Fruit fly (Drosophila melanogaster) whole organism, embryonic: ENCODE results near the gene Sf3b6.

ENCODE experiments used
- Asciz ChIP-seq: fragments of 200-800 bp; sonication (Bioruptor generic); optimal IDR thresholded peaks from 2 replicates; lab custom pipeline; 2017; ENCODE audit warnings: missing biosample characterization, mild to moderate bottlenecking, missing genetic modification characterization, missing genetic modification reagents
- Awh ChIP-seq: fragments of 200-800 bp; sonication (Bioruptor generic); IDR thresholded peaks from 2 replicates; pipeline ENCODE4, ENCODE4 v1.3.6; 2022; ENCODE audit warnings: missing biosample characterization, missing genetic modification characterization
- Bgb ChIP-seq: fragments of 200-800 bp; sonication (Bioruptor generic); IDR thresholded peaks from 2 replicates; pipeline ENCODE4 v1.3.6; 2022; ENCODE audit warnings: missing biosample characterization, missing genetic modification characterization; ENCODE audit not compliant: partially characterized antibody
- CG12744 ChIP-seq: fragments of 200-800 bp; sonication (Bioruptor generic); optimal IDR thresholded peaks from 2 replicates; lab custom pipeline; 2016; ENCODE audit warnings: missing biosample characterization, missing genetic modification characterization
- CG13287 ChIP-seq: fragments of 200-800 bp; sonication (Bioruptor generic); IDR thresholded peaks from 2 replicates; pipeline ENCODE4 v1.3.6; 2022; ENCODE audit warnings: missing biosample characterization, missing genetic modification characterization; ENCODE audit not compliant: partially characterized antibody
- CG13894 ChIP-seq: fragments of 200-800 bp; sonication (Bioruptor generic); optimal IDR thresholded peaks from 3 replicates; lab custom pipeline; 2018; ENCODE audit warnings: missing biosample characterization, mild to moderate bottlenecking, missing genetic modification characterization, moderate library complexity
- CG14667 ChIP-seq: fragments of 200-800 bp; sonication (Bioruptor generic); IDR thresholded peaks from 2 replicates; pipeline ENCODE4 v1.3.6; 2022; ENCODE audit warnings: missing biosample characterization, missing genetic modification characterization
- CG14965 ChIP-seq: fragments of 200-800 bp; sonication (Bioruptor generic); optimal IDR thresholded peaks from 2 replicates; lab custom pipeline; 2016; ENCODE audit warnings: missing biosample characterization, missing genetic modification characterization, borderline replicate concordance
- CG16779 ChIP-seq: fragments of 200-800 bp; sonication (Bioruptor generic); IDR thresholded peaks from 2 replicates; pipeline ENCODE4 v1.3.6; 2022; ENCODE audit warnings: missing biosample characterization, missing genetic modification characterization
- CG16863 ChIP-seq: fragments of 200-800 bp; sonication (Bioruptor generic); optimal IDR thresholded peaks from 3 replicates; lab custom pipeline; 2016; ENCODE audit warnings: missing biosample characterization, missing genetic modification characterization
- CG17328 ChIP-seq: fragments of 200-800 bp; sonication (Bioruptor generic); IDR thresholded peaks from 2 replicates; pipeline ENCODE4 v1.3.6; 2022; ENCODE audit warnings: missing biosample characterization, missing genetic modification characterization
- CG17361 ChIP-seq: fragments of 200-800 bp; sonication (Bioruptor generic); IDR thresholded peaks from 3 replicates; pipeline ENCODE4 v1.3.6; 2022; ENCODE audit warnings: missing biosample characterization, missing genetic modification characterization
- CG1832 ChIP-seq: fragments of 200-800 bp; sonication (Bioruptor generic); optimal IDR thresholded peaks from 2 replicates; lab custom pipeline; 2017; ENCODE audit warnings: missing biosample characterization, mild to moderate bottlenecking, missing genetic modification characterization, inconsistent platforms
- CG18599 ChIP-seq: fragments of 200-800 bp; sonication (Bioruptor generic); optimal IDR thresholded peaks from 3 replicates; lab custom pipeline; 2017; ENCODE audit warnings: missing biosample characterization, missing genetic modification characterization, mild to moderate bottlenecking, moderate library complexity, missing genetic modification reagents
- CG2199 ChIP-seq: fragments of 200-800 bp; sonication (Bioruptor generic); IDR thresholded peaks from 3 replicates; pipeline ENCODE4 v1.3.6; 2022; ENCODE audit warnings: missing biosample characterization, missing genetic modification characterization
- CG2678 ChIP-seq: fragments of 200-800 bp; sonication (Bioruptor generic); optimal IDR thresholded peaks from 3 replicates; lab custom pipeline; 2019; ENCODE audit warnings: missing biosample characterization, mild to moderate bottlenecking, missing genetic modification characterization, moderate library complexity
- CG30431 ChIP-seq: fragments of 200-800 bp; sonication (Bioruptor generic); optimal IDR thresholded peaks from 2 replicates; lab custom pipeline; 2017; ENCODE audit warnings: missing biosample characterization, missing genetic modification characterization
- CG32532 ChIP-seq: fragments of 200-800 bp; sonication (Bioruptor generic); IDR thresholded peaks from 2 replicates; pipeline ENCODE4 v1.3.6; 2022; ENCODE audit warnings: missing biosample characterization, missing genetic modification characterization
- CG33213 ChIP-seq: fragments of 200-800 bp; sonication (Bioruptor generic); optimal IDR thresholded peaks from 3 replicates; lab custom pipeline; 2016; ENCODE audit warnings: missing biosample characterization, missing genetic modification characterization
- CG4730 ChIP-seq: fragments of 200-800 bp; sonication (Bioruptor generic); IDR thresholded peaks from 2 replicates; pipeline ENCODE4 v1.3.6; 2022; ENCODE audit warnings: missing biosample characterization, missing genetic modification characterization
- CG6654 ChIP-seq: fragments of 200-800 bp; sonication (Bioruptor generic); optimal IDR thresholded peaks from 2 replicates; lab custom pipeline; 2017; ENCODE audit warnings: missing biosample characterization, mild to moderate bottlenecking, missing genetic modification characterization
- CG6765 ChIP-seq: fragments of 200-800 bp; sonication (Bioruptor generic); optimal IDR thresholded peaks from 3 replicates; lab custom pipeline; 2017; ENCODE audit warnings: missing biosample characterization, mild to moderate bottlenecking, missing genetic modification characterization
- CG9609 ChIP-seq: fragments of 200-800 bp; sonication (Bioruptor generic); optimal IDR thresholded peaks from 3 replicates; lab custom pipeline; 2016; ENCODE audit warnings: missing biosample characterization, missing genetic modification characterization
- CG9876 ChIP-seq: fragments of 200-800 bp; sonication (Bioruptor generic); optimal IDR thresholded peaks from 2 replicates; lab custom pipeline; 2016; ENCODE audit warnings: missing biosample characterization, missing genetic modification characterization
- Dip2 ChIP-seq: fragments of 200-800 bp; sonication (Bioruptor generic); IDR thresholded peaks from 2 replicates; pipeline ENCODE4 v1.3.6; 2022; ENCODE audit warnings: missing biosample characterization, missing genetic modification characterization
- Drgx ChIP-seq: fragments of 200-800 bp; sonication (Bioruptor generic); IDR thresholded peaks from 2 replicates; pipeline ENCODE4 v1.3.6; 2022; ENCODE audit warnings: missing biosample characterization, missing genetic modification characterization
- E2f1 ChIP-seq: fragments of 200-800 bp; sonication (Bioruptor generic); IDR thresholded peaks from 2 replicates; pipeline ENCODE4 v1.3.6; 2022; ENCODE audit warnings: missing biosample characterization, missing genetic modification characterization
- ERR ChIP-seq: fragments of 200-800 bp; sonication (Bioruptor generic); optimal IDR thresholded peaks from 2 replicates; lab custom pipeline; 2016; ENCODE audit warnings: missing biosample characterization, missing genetic modification characterization
- Ets65A ChIP-seq: fragments of 200-800 bp; sonication (Bioruptor generic); peaks from one replicate; lab custom pipeline; 2016; ENCODE audit warnings: missing biosample characterization, missing genetic modification characterization
- Hand ChIP-seq: fragments of 200-800 bp; sonication (Bioruptor generic); optimal IDR thresholded peaks from 2 replicates; lab custom pipeline; 2017; ENCODE audit warnings: mild to moderate bottlenecking, missing biosample characterization, missing genetic modification reagents, missing genetic modification characterization
- Lhr ChIP-seq: fragments of 200-800 bp; sonication (Bioruptor generic); optimal IDR thresholded peaks from 3 replicates; lab custom pipeline; 2017; ENCODE audit warnings: mild to moderate bottlenecking, missing biosample characterization, missing genetic modification reagents, missing genetic modification characterization
- Lim3 ChIP-seq: fragments of 200-800 bp; sonication (Bioruptor generic); IDR thresholded peaks from 2 replicates; pipeline ENCODE4 v1.3.6; 2022; ENCODE audit warnings: missing biosample characterization, missing genetic modification characterization
- Nf-YC ChIP-seq: fragments of 200-800 bp; optimal IDR thresholded peaks from 3 replicates; lab custom pipeline; 2019; ENCODE audit warnings: missing biosample characterization, mild to moderate bottlenecking, missing genetic modification characterization, moderate library complexity
- bab2 ChIP-seq: fragments of 200-800 bp; sonication (Bioruptor generic); optimal IDR thresholded peaks from 2 replicates; lab custom pipeline; 2016; ENCODE audit warnings: missing biosample characterization, missing genetic modification characterization
- cas ChIP-seq: fragments of 200-800 bp; sonication (Bioruptor generic); IDR thresholded peaks from 2 replicates; pipeline ENCODE4 v1.3.6; 2022; ENCODE audit warnings: missing biosample characterization, missing genetic modification characterization
- cato ChIP-seq: fragments of 200-800 bp; sonication (Bioruptor generic); optimal IDR thresholded peaks from 2 replicates; lab custom pipeline; 2016; ENCODE audit warnings: missing biosample characterization, missing genetic modification characterization, borderline replicate concordance
- dysf ChIP-seq: fragments of 200-800 bp; sonication (Bioruptor generic); IDR thresholded peaks from 3 replicates; pipeline ENCODE4 v1.3.6; 2022; ENCODE audit warnings: missing biosample characterization, missing genetic modification characterization
- emc ChIP-seq: fragments of 200-800 bp; sonication (Bioruptor generic); optimal IDR thresholded peaks from 2 replicates; lab custom pipeline; 2016; ENCODE audit warnings: missing biosample characterization, missing genetic modification characterization
- esg ChIP-seq: fragments of 200-800 bp; sonication (Bioruptor generic); conservative IDR thresholded peaks from 2 replicates; pipeline ENCODE4 v1.3.6; 2022; ENCODE audit warnings: missing biosample characterization, missing genetic modification characterization
- gt ChIP-seq: fragments of 200-800 bp; sonication (Bioruptor generic); IDR thresholded peaks from 2 replicates; pipeline ENCODE4 v1.3.6; 2022; ENCODE audit warnings: missing biosample characterization, missing genetic modification characterization
- h ChIP-seq: fragments of >200 bp; optimal IDR thresholded peaks from 2 replicates; lab custom pipeline; 2017
- hb ChIP-seq: fragments of 200-800 bp; sonication (Bioruptor generic); IDR thresholded peaks from 3 replicates; pipeline ENCODE4 v1.3.6; 2022; ENCODE audit warnings: missing biosample characterization, missing genetic modification characterization; ENCODE audit not compliant: partially characterized antibody
- kay ChIP-seq: fragments of 200-800 bp; sonication (Bioruptor generic); optimal IDR thresholded peaks from 2 replicates; lab custom pipeline; 2016; ENCODE audit warnings: missing biosample characterization, missing genetic modification characterization
- lbe ChIP-seq: fragments of 200-800 bp; sonication (Bioruptor generic); optimal IDR thresholded peaks from 2 replicates; lab custom pipeline; 2016; ENCODE audit warnings: missing biosample characterization, mild to moderate bottlenecking, missing genetic modification characterization
- oc ChIP-seq: fragments of 200-800 bp; sonication (Bioruptor generic); optimal IDR thresholded peaks from 2 replicates; lab custom pipeline; 2018; ENCODE audit warnings: missing biosample characterization, mild to moderate bottlenecking, missing genetic modification characterization, moderate library complexity
- scrt ChIP-seq: fragments of 200-800 bp; sonication (Bioruptor generic); optimal IDR thresholded peaks from 2 replicates; lab custom pipeline; 2018; ENCODE audit warnings: missing biosample characterization, mild to moderate bottlenecking, missing genetic modification characterization, moderate library complexity
- trh ChIP-seq: fragments of 200-800 bp; sonication (Bioruptor generic); optimal IDR thresholded peaks from 2 replicates; lab custom pipeline; 2016; ENCODE audit warnings: missing biosample characterization, missing genetic modification characterization
- usp ChIP-seq: fragments of >200 bp; optimal IDR thresholded peaks from 2 replicates; lab custom pipeline; 2017; ENCODE audit warnings: missing biosample characterization, missing genetic modification characterization
- wek ChIP-seq: fragments of 200-800 bp; sonication (Bioruptor generic); optimal IDR thresholded peaks from 3 replicates; lab custom pipeline; 2018; ENCODE audit warnings: missing biosample characterization, mild to moderate bottlenecking, missing genetic modification characterization, moderate library complexity
- zen ChIP-seq: fragments of 200-800 bp; sonication (Bioruptor generic); optimal IDR thresholded peaks from 3 replicates; lab custom pipeline; 2018; ENCODE audit warnings: missing biosample characterization, mild to moderate bottlenecking, missing genetic modification characterization, moderate library complexity
- zen2 ChIP-seq: fragments of 200-800 bp; sonication (Bioruptor generic); IDR thresholded peaks from 3 replicates; pipeline ENCODE4 v1.3.6; 2022; ENCODE audit warnings: missing biosample characterization, missing genetic modification characterization; ENCODE audit not compliant: partially characterized antibody
- zf30C ChIP-seq: fragments of 200-800 bp; sonication (Bioruptor generic); optimal IDR thresholded peaks from 3 replicates; lab custom pipeline; 2018; ENCODE audit warnings: missing biosample characterization, mild to moderate bottlenecking, missing genetic modification characterization

Sf3b6 gene

dm6 chr3L:6157327-6158032 lies 35.5 kb downstream of the Sf3b6 start, which contains the start of gene CG13297 (continued):
- no peak for TF ChIP-seq Lim3
- no peak for TF ChIP-seq wek (GFP tag; lab: Kevin White, UChicago)
- no peak for TF ChIP-seq CG2199 (GFP tag; lab: Robert Waterston, UW)
- TF ChIP-seq CG17328 (GFP tag; lab: Robert Waterston, UW): no peak
- peak; percentile 37 for TF ChIP-seq CG18599 (GFP tag; lab: Kevin White, UChicago)
- no peak for TF ChIP-seq usp (GFP tag; lab: Kevin White, UChicago)
- 0 out of 2 replicates have a peak, but pooled peaks have one; percentile 40 for TF ChIP-seq Awh (GFP tag; lab: Robert Waterston, UW)
- TF ChIP-seq lbe (GFP tag; lab: Kevin White, UChicago): no peak
- TF ChIP-seq CG13287 (GFP tag; lab: Robert Waterston, UW): no peak
- TF ChIP-seq zen2 (GFP tag; lab: Robert Waterston, UW): no peak
- no peak for TF ChIP-seq gt (GFP tag; lab: Robert Waterston, UW)
- no peak for TF ChIP-seq CG6765
- TF ChIP-seq dysf (GFP tag; lab: Robert Waterston, UW): peak; percentile 57; the same call in 2 of the 3 replicates
- peak; percentile 44; the same call in 1 of the 2 replicates for TF ChIP-seq E2f1 (GFP tag; lab: Robert Waterston, UW)
- TF ChIP-seq CG6654 (GFP tag; lab: Kevin White, UChicago): no peak
- TF ChIP-seq ERR (GFP tag; lab: Kevin White, UChicago): no peak
- TF ChIP-seq Hand (GFP tag; lab: Kevin White, UChicago): no peak
- peak; percentile 61 for TF ChIP-seq esg
- TF ChIP-seq CG14667: no peak
- TF ChIP-seq CG33213 (GFP tag; lab: Kevin White, UChicago): no peak
- no peak for TF ChIP-seq zf30C (GFP tag; lab: Kevin White, UChicago)
- no peak for TF ChIP-seq zen (tag; lab: Kevin White, UChicago)
- peak; percentile 79 for TF ChIP-seq CG2678
- peak; percentile 16 for TF ChIP-seq oc (tag; lab: Kevin White, UChicago)
- no peak for TF ChIP-seq Dip2 (GFP tag; lab: Robert Waterston, UW)
- peak; percentile 1 for TF ChIP-seq cato
- no peak for TF ChIP-seq CG30431 (GFP tag; lab: Kevin White, UChicago)
- no peak for TF ChIP-seq cas (GFP tag; lab: Robert Waterston, UW)
- no peak for TF ChIP-seq CG16863
- TF ChIP-seq CG32532 (GFP tag; lab: Robert Waterston, UW): no peak
- no peak for TF ChIP-seq Nf-YC (tag; lab: Kevin White, UChicago)
- TF ChIP-seq CG16779: no peak
- TF ChIP-seq Lhr (GFP tag; lab: Kevin White, UChicago): no peak
- TF ChIP-seq scrt (GFP tag; lab: Kevin White, UChicago): peak; percentile 26
- TF ChIP-seq Asciz (GFP tag; lab: Kevin White, UChicago): peak; percentile 64
- no peak for TF ChIP-seq Ets65A (GFP tag; lab: Kevin White, UChicago)
- TF ChIP-seq trh (GFP tag; lab: Kevin White, UChicago): no peak
- no peak for TF ChIP-seq emc (GFP tag; lab: Kevin White, UChicago)
- no peak for TF ChIP-seq CG12744 (GFP tag; lab: Kevin White, UChicago)
- TF ChIP-seq, all 482 proteins: peak for 152

- TF ChIP-seq CG1832 (GFP tag; lab: Kevin White, UChicago) (no peak), Drgx (peak; percentile 37; the same call in 1 of the 2 replicates), CG9876 (no peak), hb (GFP tag; lab: Robert Waterston, UW) (no peak), CG13894 (tag; lab: Kevin White, UChicago) (peak; percentile 50), CG17361 (GFP tag; lab: Robert Waterston, UW) (no peak), CG4730 (no peak), h (lab: Kevin White, UChicago) (no peak), CG14965 (no peak), bab2 (GFP tag; lab: Kevin White, UChicago) (no peak), kay (no peak), Bgb (GFP tag; lab: Robert Waterston, UW) (no peak), CG9609 (GFP tag; lab: Kevin White, UChicago) (no peak)
Observed at dm6 chr3L:6154951-6155394, 38.0 kb downstream of the Sf3b6 start.
